Worm (Caenorhabditis elegans) whole organism, young adult: ENCODE measurements around the gene cpr-4.

Source experiments
- C17E4.6 ChIP-seq: fragments of 200-800 bp; sonication (Bioruptor generic); IDR thresholded peaks from 2 replicates; pipeline ENCODE4 v1.3.6; 2022; ENCODE audit warnings: missing genetic modification reagents, missing genetic modification characterization, missing compliant biosample characterization
- F37B4.10 ChIP-seq: fragments of 200-800 bp; sonication (Bioruptor generic); IDR thresholded peaks from 2 replicates; pipeline ENCODE4 v1.3.6; 2022; ENCODE audit warnings: missing genetic modification characterization, missing compliant biosample characterization
- K12H6.12 ChIP-seq: fragments of 200-800 bp; sonication (Bioruptor generic); optimal IDR thresholded peaks from 2 replicates; lab custom pipeline; 2018; ENCODE audit warnings: mild to moderate bottlenecking, missing genetic modification characterization, missing compliant biosample characterization
- dox-1 ChIP-seq: fragments of 200-800 bp; sonication (Bioruptor generic); IDR thresholded peaks from 2 replicates; pipeline ENCODE4 v1.3.6; 2022; ENCODE audit warnings: missing genetic modification reagents, missing genetic modification characterization, missing compliant biosample characterization
- ets-4 ChIP-seq: fragments of 200-800 bp; sonication (Bioruptor generic); optimal IDR thresholded peaks from 2 replicates; lab custom pipeline; 2018; ENCODE audit warnings: mild to moderate bottlenecking, missing genetic modification characterization, missing compliant biosample characterization
- hmg-1.2 ChIP-seq: fragments of 200-800 bp; sonication (Bioruptor generic); IDR thresholded peaks from 2 replicates; pipeline ENCODE4 v1.3.6; 2022; ENCODE audit warnings: missing genetic modification reagents, missing genetic modification characterization, missing compliant biosample characterization
- xnd-1 ChIP-seq: sonication (generic microtip); optimal IDR thresholded peaks from 2 replicates; lab custom pipeline; 2016; ENCODE audit warnings: missing genotype, missing genetic modification reagents, missing genetic modification characterization, missing compliant biosample characterization
- ztf-26 ChIP-seq: sonication (generic microtip); optimal IDR thresholded peaks from 2 replicates; lab custom pipeline; 2017; ENCODE audit warnings: missing genetic modification characterization, missing compliant biosample characterization
- ztf-6 ChIP-seq: fragments of 200-800 bp; sonication (Bioruptor generic); IDR thresholded peaks from 2 replicates; pipeline ENCODE4 v1.3.6; 2022; ENCODE audit warnings: missing genetic modification reagents, missing genetic modification characterization, missing compliant biosample characterization

DNA sequence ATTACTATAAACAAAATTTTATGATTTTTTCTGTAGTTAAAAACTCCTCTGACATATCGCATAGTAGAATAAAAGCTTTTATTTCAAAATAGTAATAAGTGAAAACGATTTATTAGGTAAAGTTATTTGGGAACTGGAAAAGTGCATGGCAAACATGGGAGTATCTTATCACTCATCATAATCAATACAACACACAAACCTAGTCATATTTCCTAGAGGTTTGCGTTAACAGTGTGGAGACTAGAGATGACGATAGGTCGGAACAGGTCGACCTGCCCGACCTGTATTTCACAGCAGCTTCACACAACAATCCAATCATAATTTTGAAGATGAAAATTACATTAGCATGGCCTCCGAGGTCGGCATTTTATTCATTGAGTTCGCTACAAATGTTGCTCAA is 34.5 kb upstream of the cpr-4 start, which contains the start of gene EGAP9.3:
- no peak for TF ChIP-seq ets-4 (GFP tag; lab: Kevin White, UChicago)
- no peak for TF ChIP-seq C17E4.6 (GFP tag; lab: Robert Waterston, UW)
- TF ChIP-seq hmg-1.2 (GFP tag; lab: Robert Waterston, UW) = no peak
- TF ChIP-seq ztf-26 = no peak
- no peak for TF ChIP-seq ztf-6 (GFP tag; lab: Robert Waterston, UW)
- no peak for TF ChIP-seq F37B4.10 (GFP tag; lab: Robert Waterston, UW)
- no peak for TF ChIP-seq xnd-1 (tag; lab: Kevin White, UChicago)
- TF ChIP-seq dox-1 = no peak
- no peak for TF ChIP-seq K12H6.12 (tag; lab: Kevin White, UChicago)
